Fruit fly (Drosophila melanogaster): Measurements from ENCODE around the gene spartin.

spartin gene

DNA sequence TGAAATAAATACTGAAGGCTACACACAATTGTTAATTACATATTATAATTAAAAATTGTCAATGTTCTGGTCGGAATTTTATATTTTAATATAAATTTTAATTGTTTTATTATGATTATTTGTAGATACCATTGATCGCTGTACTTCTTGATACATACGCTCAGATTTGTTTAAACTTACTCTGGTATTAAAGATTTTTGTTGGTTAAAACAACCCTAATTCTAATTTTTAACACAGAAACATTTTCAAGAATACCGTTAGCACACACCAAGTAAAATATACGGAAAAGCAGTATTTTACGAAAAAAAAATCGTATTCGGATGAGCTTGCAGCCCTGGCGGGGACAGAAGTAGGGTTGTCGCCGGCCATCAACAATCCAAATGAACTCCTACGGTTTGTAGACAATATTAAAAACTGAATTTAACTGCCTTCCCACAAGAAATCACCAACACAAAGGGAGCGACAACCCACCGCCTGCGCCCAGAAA lies 12.9 kb upstream of the spartin start, which contains the start of the genes CG9775, MED31 and slx1 (continued):
- TF ChIP-seq H2.0 (GFP tag; IDR thresholded peaks at IDR 0.05) = 0 out of 2 replicates have a peak, but pooled peaks have one; percentile 62
- peak; percentile 19 for TF ChIP-seq schlank (tag; optimal IDR thresholded peaks at IDR 0.05)
- peak; percentile 74 for TF ChIP-seq YL-1 (GFP tag; optimal IDR thresholded peaks at IDR 0.05)
- TF ChIP-seq Hr78 (GFP tag; optimal IDR thresholded peaks at IDR 0.05) = no peak
- no peak for TF ChIP-seq Doc2 (GFP tag; IDR thresholded peaks at IDR 0.05)
- peak; percentile 80 for TF ChIP-seq CG14441 (GFP tag; IDR thresholded peaks at IDR 0.05)
- peak; percentile 8 for TF ChIP-seq CTCF (GFP tag; optimal IDR thresholded peaks at IDR 0.05)
- no peak for TF ChIP-seq sim (GFP tag; IDR thresholded peaks at IDR 0.05)
- TF ChIP-seq Dip3 (GFP tag; optimal IDR thresholded peaks at IDR 0.05) = peak; percentile 29
- no peak for TF ChIP-seq CG8281 (tag; optimal IDR thresholded peaks at IDR 0.05)
- 0 out of 3 replicates have a peak, but pooled peaks have one; percentile 9 for TF ChIP-seq CG3726 (GFP tag; IDR thresholded peaks at IDR 0.05)
- peak; percentile 78 for TF ChIP-seq slbo (GFP tag; IDR thresholded peaks at IDR 0.05)
- peak; percentile 52 for TF ChIP-seq CG10366 (GFP tag; IDR thresholded peaks at IDR 0.05)
- TF ChIP-seq CG2889 (GFP tag; IDR thresholded peaks at IDR 0.05) = no peak
- peak; percentile 21; the same call in 1 of the 2 replicates for TF ChIP-seq Bgb (GFP tag; IDR thresholded peaks at IDR 0.05; ENCODE audit: partially characterized antibody)
- no peak for TF ChIP-seq CG1832 (GFP tag; optimal IDR thresholded peaks at IDR 0.05)
- TF ChIP-seq Hr51 (GFP tag; optimal IDR thresholded peaks at IDR 0.05) = peak in 1 of 2 experiments; percentile 83
- no peak for TF ChIP-seq kah (GFP tag; optimal IDR thresholded peaks at IDR 0.05)
- no peak for TF ChIP-seq Doc3 (GFP tag; IDR thresholded peaks at IDR 0.05; ENCODE audit: partially characterized antibody)
- TF ChIP-seq scrt (GFP tag; optimal IDR thresholded peaks at IDR 0.05) = peak; percentile 48
- peak; percentile 69 for TF ChIP-seq CG15514 (GFP tag; optimal IDR thresholded peaks at IDR 0.05)
- TF ChIP-seq ssp (GFP tag; IDR thresholded peaks at IDR 0.05) = peak; percentile 92
- peak; percentile 80 for TF ChIP-seq CG10267 (tag; optimal IDR thresholded peaks at IDR 0.05)
- TF ChIP-seq hkb (optimal IDR thresholded peaks at IDR 0.05) = no peak
- TF ChIP-seq hkb (GFP tag; IDR thresholded peaks at IDR 0.05) = peak; percentile 60
- TF ChIP-seq CG3838 (GFP tag; optimal IDR thresholded peaks at IDR 0.05) = no peak
- TF ChIP-seq gem (tag; optimal IDR thresholded peaks at IDR 0.05) = peak; percentile 93
- TF ChIP-seq CG3281 (GFP tag; optimal IDR thresholded peaks at IDR 0.05) = peak; percentile 71
- no peak for TF ChIP-seq NK7.1 (GFP tag; optimal IDR thresholded peaks at IDR 0.05)
- peak; percentile 47 for TF ChIP-seq Six4 (GFP tag; optimal IDR thresholded peaks at IDR 0.05)
- TF ChIP-seq Meics (GFP tag; optimal IDR thresholded peaks at IDR 0.05) = peak; percentile 78
- TF ChIP-seq row (GFP tag; IDR thresholded peaks at IDR 0.05) = peak; percentile 90
- peak; percentile 38 for TF ChIP-seq CG2202 (tag; optimal IDR thresholded peaks at IDR 0.05)
- peak; percentile 74 for TF ChIP-seq Sox100B (GFP tag; optimal IDR thresholded peaks at IDR 0.05)
- peak; percentile 48; the same call in 1 of the 3 replicates for TF ChIP-seq B-H1 (GFP tag; IDR thresholded peaks at IDR 0.05)
- peak; percentile 77 for TF ChIP-seq CG7556 (GFP tag; optimal IDR thresholded peaks at IDR 0.05)
- peak; percentile 74 for TF ChIP-seq Med (GFP tag)
- TF ChIP-seq Asciz (GFP tag; optimal IDR thresholded peaks at IDR 0.05) = peak; percentile 15
- TF ChIP-seq CG7839 (tag; optimal IDR thresholded peaks at IDR 0.05) = peak; percentile 82
- TF ChIP-seq tgo (GFP tag; IDR thresholded peaks at IDR 0.05) = peak; percentile 82
- TF ChIP-seq CG14014 (GFP tag; IDR thresholded peaks at IDR 0.05) = no peak; the same call in none of the 2 replicates
- TF ChIP-seq CG12071 (GFP tag; optimal IDR thresholded peaks at IDR 0.05) = no peak
- no peak for TF ChIP-seq CG8478 (optimal IDR thresholded peaks at IDR 0.05)
- peak; percentile 90 for TF ChIP-seq CG17361 (GFP tag; IDR thresholded peaks at IDR 0.05)
- peak in 2 of 3 experiments; percentile 65 to 75 for TF ChIP-seq lola (GFP tag; optimal IDR thresholded peaks at IDR 0.05)
- peak; percentile 36 for TF ChIP-seq cato (GFP tag; optimal IDR thresholded peaks at IDR 0.05; ENCODE audit: borderline replicate concordance)
- no peak for TF ChIP-seq pan (optimal IDR thresholded peaks at IDR 0.05)
- peak in 1 of 2 experiments; percentile 75 for TF ChIP-seq pan (GFP tag; optimal IDR thresholded peaks at IDR 0.05 in 1 of 2, IDR thresholded peaks at IDR 0.05 in 1 of 2)
- peak; percentile 88 for TF ChIP-seq CG13775 (GFP tag; optimal IDR thresholded peaks at IDR 0.05)
- TF ChIP-seq MESR4 (GFP tag; optimal IDR thresholded peaks at IDR 0.05) = peak; percentile 31
- peak; percentile 46 for TF ChIP-seq CG4617 (GFP tag; optimal IDR thresholded peaks at IDR 0.05; ENCODE audit: borderline replicate concordance)

Measured in whole organism, embryonic.